Worm (Caenorhabditis elegans): ENCODE measurements around the gene T22B2.3.

T22B2.3 gene

DNA sequence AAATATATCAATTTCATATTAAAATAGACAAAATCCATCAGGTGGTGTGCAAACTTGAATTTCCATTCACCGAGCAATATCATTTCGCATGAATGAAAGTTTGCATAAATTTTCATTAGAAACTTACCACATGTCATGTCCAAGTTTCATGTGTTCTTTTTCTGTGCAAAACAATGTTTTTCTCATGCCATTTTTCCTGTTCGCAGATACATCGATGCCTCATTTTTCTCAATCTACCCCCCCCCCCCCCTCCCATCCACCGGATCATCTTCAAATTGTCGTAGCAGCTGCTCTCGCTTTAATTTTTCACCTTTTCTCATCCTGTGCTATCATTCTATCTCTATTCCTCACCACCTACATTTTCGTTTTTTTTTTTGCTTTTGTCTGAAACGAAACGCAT is 21.8 kb downstream of the T22B2.3 start, which contains the start of gene T19D2.3:
TSS of gene T19D2.3 (plus strand) at position 301 of the 400 bp plus-strand sequence.
- TF ChIP-seq peb-1 (tag; optimal IDR thresholded peaks at IDR 0.05) (no peak), ZK546.5 (tag; optimal IDR thresholded peaks at IDR 0.05) (no peak), nhr-23 (tag; optimal IDR thresholded peaks at IDR 0.05) (no peak), nhr-6 (tag; optimal IDR thresholded peaks at IDR 0.05) (no peak), ztf-4 (tag; optimal IDR thresholded peaks at IDR 0.05) (no peak), C34F6.9 (tag; optimal IDR thresholded peaks at IDR 0.05) (no peak), lsy-2 (tag; optimal IDR thresholded peaks at IDR 0.05) (no peak), nhr-77 (tag; optimal IDR thresholded peaks at IDR 0.05) (no peak), elt-3 (tag; optimal IDR thresholded peaks at IDR 0.05) (no peak), aly-2 (tag; optimal IDR thresholded peaks at IDR 0.05) (no peak), elt-1 (tag; optimal IDR thresholded peaks at IDR 0.05) (no peak), mdl-1 (tag; optimal IDR thresholded peaks at IDR 0.05) (no peak), mbf-1 (tag; optimal IDR thresholded peaks at IDR 0.05) (no peak), nhr-237 (tag; optimal IDR thresholded peaks at IDR 0.05) (no peak), unc-55 (GFP tag; optimal IDR thresholded peaks at IDR 0.05) (no peak), snpc-4 (tag; optimal IDR thresholded peaks at IDR 0.05) (no peak)

DNA sequence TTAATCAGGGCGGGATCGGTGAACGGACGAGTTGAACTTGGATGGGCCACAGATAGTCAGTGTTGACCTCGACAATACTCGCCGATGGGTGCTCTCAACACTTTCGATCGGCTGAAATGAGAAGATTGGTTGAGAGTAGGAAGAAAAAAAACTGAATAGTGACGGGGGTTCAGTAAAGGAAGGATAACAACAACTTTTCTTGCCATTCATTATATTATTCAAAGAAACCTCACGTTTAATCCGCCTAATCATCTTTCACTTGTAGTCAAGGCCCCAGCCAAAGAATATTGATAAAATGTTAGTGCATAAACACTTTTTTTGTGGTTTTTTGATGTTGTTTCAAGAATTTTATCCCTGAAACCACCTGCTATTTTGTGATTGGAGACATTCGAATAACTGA is 25.2 kb downstream of the T22B2.3 start, which contains the start of gene T19D2.13:
TSS of gene T19D2.13 (minus strand) at position 101 of the 400 bp plus-strand sequence.
- TF ChIP-seq ztf-1 (GFP tag; conservative IDR thresholded peaks at IDR 0.05) (no peak), nhr-77 (tag; optimal IDR thresholded peaks at IDR 0.05) (no peak), mbf-1 (tag; optimal IDR thresholded peaks at IDR 0.05) (no peak), unc-39 (tag; optimal IDR thresholded peaks at IDR 0.05) (no peak), C34F6.9 (tag; optimal IDR thresholded peaks at IDR 0.05) (no peak), mdl-1 (tag; optimal IDR thresholded peaks at IDR 0.05) (no peak), Y55F3AM.14 (GFP tag; optimal IDR thresholded peaks at IDR 0.05) (no peak), snpc-4 (tag; optimal IDR thresholded peaks at IDR 0.05) (no peak), nhr-12 (tag; optimal IDR thresholded peaks at IDR 0.05) (no peak), sma-3 (GFP tag; optimal IDR thresholded peaks at IDR 0.05) (no peak), F13H6.1 (tag; optimal IDR thresholded peaks at IDR 0.05) (no peak), nhr-10 (tag; optimal IDR thresholded peaks at IDR 0.05) (no peak), nhr-11 (tag; optimal IDR thresholded peaks at IDR 0.05) (no peak), nhr-237 (tag; optimal IDR thresholded peaks at IDR 0.05) (no peak)

DNA sequence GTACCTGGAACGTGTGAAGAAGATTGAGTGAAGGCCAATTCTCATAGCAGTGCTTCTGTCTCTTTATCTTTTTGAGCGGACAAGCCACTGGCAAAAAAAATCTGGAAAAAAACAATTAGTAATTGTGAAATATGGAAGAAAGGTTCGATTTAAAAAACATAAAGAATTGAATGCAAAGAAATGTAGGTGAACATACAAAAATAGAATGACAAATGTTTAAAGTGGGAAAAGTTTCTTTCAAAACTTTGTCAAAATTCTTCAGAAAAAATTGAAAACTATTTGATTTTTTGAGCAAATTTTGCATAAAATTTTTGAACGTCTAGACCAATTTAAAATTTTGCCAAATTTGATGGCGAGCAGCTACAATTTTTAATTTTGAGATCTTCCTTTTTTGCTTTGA is 26.1 kb downstream of the T22B2.3 start, which contains the start of gene ptp-4A2:
TSS of gene ptp-4A2 (minus strand) at position 101 of the 400 bp plus-strand sequence.
- TF ChIP-seq sma-3 (GFP tag; optimal IDR thresholded peaks at IDR 0.05): no peak
- no peak for TF ChIP-seq ceh-16 (tag; optimal IDR thresholded peaks at IDR 0.05)
- no peak for TF ChIP-seq nhr-12 (tag; optimal IDR thresholded peaks at IDR 0.05)
- TF ChIP-seq ama-1 (optimal IDR thresholded peaks at IDR 0.05): no peak
- no peak for TF ChIP-seq egl-27 (tag; optimal IDR thresholded peaks at IDR 0.05)
- TF ChIP-seq nhr-6 (tag; optimal IDR thresholded peaks at IDR 0.05): no peak
- TF ChIP-seq ztf-4 (tag; optimal IDR thresholded peaks at IDR 0.05): no peak
- no peak for TF ChIP-seq elt-1 (tag; optimal IDR thresholded peaks at IDR 0.05)
- TF ChIP-seq crh-2 (tag; optimal IDR thresholded peaks at IDR 0.05): no peak
- TF ChIP-seq mdl-1 (tag; optimal IDR thresholded peaks at IDR 0.05): no peak
- no peak for TF ChIP-seq nhr-11 (tag; optimal IDR thresholded peaks at IDR 0.05)
- no peak for TF ChIP-seq snpc-4 (tag; optimal IDR thresholded peaks at IDR 0.05)
- no peak for TF ChIP-seq ceh-82 (tag; optimal IDR thresholded peaks at IDR 0.05)
- TF ChIP-seq zag-1 (tag; optimal IDR thresholded peaks at IDR 0.05): no peak
- TF ChIP-seq elt-3 (tag; optimal IDR thresholded peaks at IDR 0.05): no peak
- TF ChIP-seq mab-5 (tag; optimal IDR thresholded peaks at IDR 0.05): no peak
- no peak for TF ChIP-seq nhr-25 (tag; optimal IDR thresholded peaks at IDR 0.05)
- TF ChIP-seq lin-39 (tag; optimal IDR thresholded peaks at IDR 0.05): no peak
- TF ChIP-seq nhr-10 (tag; optimal IDR thresholded peaks at IDR 0.05): no peak
- no peak for TF ChIP-seq lsy-2 (tag; optimal IDR thresholded peaks at IDR 0.05)

DNA sequence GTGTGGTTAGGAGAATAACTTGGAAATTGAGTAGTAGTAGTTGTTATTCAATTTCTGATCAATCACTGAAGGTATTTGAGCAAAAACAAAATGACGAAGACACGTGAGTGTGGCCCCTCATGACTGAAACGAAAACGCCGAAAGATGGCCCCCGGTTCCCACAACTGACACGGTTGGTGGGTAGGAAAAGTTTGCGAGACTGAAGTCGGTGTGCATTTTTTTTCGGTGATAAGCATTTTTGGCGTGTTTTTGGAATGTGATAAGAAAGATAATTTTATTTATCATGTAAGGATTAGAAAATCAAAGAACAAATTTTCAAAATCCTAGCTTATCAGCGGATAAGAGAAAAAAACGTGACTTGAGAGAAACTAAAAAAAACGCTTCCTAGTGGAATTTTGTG is 27.0 kb downstream of the T22B2.3 start:
- no peak for TF ChIP-seq ceh-82 (tag; optimal IDR thresholded peaks at IDR 0.05)
- TF ChIP-seq F13H6.1 (tag; optimal IDR thresholded peaks at IDR 0.05): no peak
- peak; percentile 27 for TF ChIP-seq nhr-129 (tag; optimal IDR thresholded peaks at IDR 0.05)
- no peak for TF ChIP-seq mdl-1 (tag; optimal IDR thresholded peaks at IDR 0.05)
- peak; percentile 41 for TF ChIP-seq fos-1 (tag; optimal IDR thresholded peaks at IDR 0.05)
- no peak for TF ChIP-seq nhr-21 (tag; optimal IDR thresholded peaks at IDR 0.05)
- TF ChIP-seq lsy-2 (tag; optimal IDR thresholded peaks at IDR 0.05): no peak
- TF ChIP-seq nhr-12 (tag; optimal IDR thresholded peaks at IDR 0.05): no peak
- no peak for TF ChIP-seq aly-2 (tag; optimal IDR thresholded peaks at IDR 0.05)
- TF ChIP-seq mbf-1 (tag; optimal IDR thresholded peaks at IDR 0.05): no peak
- TF ChIP-seq zag-1 (tag; optimal IDR thresholded peaks at IDR 0.05): no peak
- TF ChIP-seq alr-1 (tag; optimal IDR thresholded peaks at IDR 0.05): no peak
- no peak for TF ChIP-seq sem-4 (tag; optimal IDR thresholded peaks at IDR 0.05)
- no peak for TF ChIP-seq elt-1 (tag; optimal IDR thresholded peaks at IDR 0.05)
- no peak for TF ChIP-seq skn-1 (tag; optimal IDR thresholded peaks at IDR 0.05)
- no peak for TF ChIP-seq lin-13 (GFP tag; optimal IDR thresholded peaks at IDR 0.05)
- TF ChIP-seq dmd-4 (tag; optimal IDR thresholded peaks at IDR 0.05): no peak
- TF ChIP-seq blmp-1 (tag; optimal IDR thresholded peaks at IDR 0.05; ENCODE audit: insufficient read depth): no peak
- TF ChIP-seq C34F6.9 (tag; optimal IDR thresholded peaks at IDR 0.05): peak; percentile 15
- no peak for TF ChIP-seq nhr-11 (tag; optimal IDR thresholded peaks at IDR 0.05)
